Fruit fly (Drosophila melanogaster) whole organism, wandering third instar larva: ENCODE data around the gene CG15475.

Experiments used
- Abd-B ChIP-seq: fragments of >200 bp; optimal IDR thresholded peaks from 2 replicates; lab custom pipeline; 2017; ENCODE audit warnings: missing biosample characterization, missing genetic modification characterization
- CG9705 ChIP-seq: fragments of 200-800 bp; sonication (Bioruptor generic); optimal IDR thresholded peaks from 2 replicates; lab custom pipeline; 2018; ENCODE audit warnings: missing biosample characterization, mild to moderate bottlenecking, missing genetic modification characterization
- Hnf4 ChIP-seq: fragments of 200-800 bp; sonication (Bioruptor generic); optimal IDR thresholded peaks from 2 replicates; lab custom pipeline; 2016; ENCODE audit warnings: missing biosample characterization, mild to moderate bottlenecking, missing genetic modification characterization
- OdsH ChIP-seq: fragments of 200-800 bp; sonication (Bioruptor generic); optimal IDR thresholded peaks from 2 replicates; lab custom pipeline; 2016; ENCODE audit warnings: missing biosample characterization, mild to moderate bottlenecking, missing genetic modification characterization
- dl ChIP-seq, 2 experiments: fragments of 175-275, 200-275 bp in 1 of 2; fragments of 200-275 bp in 1 of 2; sonication (Bioruptor generic); optimal IDR thresholded peaks; lab custom pipeline; 2018; ENCODE audit warnings: mild to moderate bottlenecking in 2 of 2, missing biosample characterization in 2 of 2, missing genetic modification characterization in 2 of 2, moderate library complexity in 2 of 2; ENCODE audit not compliant: partially characterized antibody in 2 of 2, insufficient read depth in 1 of 2
- foxo ChIP-seq, 2 experiments: fragments of 200-800 bp; sonication (Bioruptor generic); optimal IDR thresholded peaks; 2 replicates in 1 of 2; 3 replicates in 1 of 2; lab custom pipeline; 2016 to 2017; ENCODE audit warnings: missing biosample characterization in 2 of 2, missing genetic modification characterization in 2 of 2
- psq ChIP-seq: fragments of 200-800 bp; sonication (Bioruptor generic); optimal IDR thresholded peaks from 3 replicates; lab custom pipeline; 2017; ENCODE audit warnings: missing biosample characterization, mild to moderate bottlenecking, missing genetic modification characterization, moderate library complexity

dm6 chr2L:20575939-20576338, 38.4 kb upstream of the CG15475 start:
- TF ChIP-seq psq (GFP tag; lab: Kevin White, UChicago) (no peak), dl (GFP tag; optimal IDR thresholded peaks at IDR 0.05; lab: Kevin White, UChicago; ENCODE audit: insufficient read depth in 1 of 2, partially characterized antibody in 2 of 2) (no peak), CG9705 (GFP tag; lab: Kevin White, UChicago) (no peak), OdsH (GFP tag; lab: Kevin White, UChicago) (no peak), Hnf4 (GFP tag; lab: Kevin White, UChicago) (no peak), Abd-B (GFP tag; lab: Kevin White, UChicago) (no peak), foxo (GFP tag; optimal IDR thresholded peaks at IDR 0.05; lab: Kevin White, UChicago) (no peak)
